Worm (Caenorhabditis elegans) whole organism, L3 larva: ENCODE data around the gene ZK470.6.

Source experiments
- ZK546.5 ChIP-seq: sonication (generic microtip); optimal IDR thresholded peaks from 2 replicates; lab custom pipeline; 2017; ENCODE audit warnings: missing biosample characterization, missing genetic modification characterization
- aly-2 ChIP-seq: fragments of 150-350 bp; optimal IDR thresholded peaks from 2 replicates; lab custom pipeline; 2014; ENCODE audit warnings: missing biosample characterization, missing genetic modification characterization
- ama-1 ChIP-seq: fragments of 150-350 bp; optimal IDR thresholded peaks from 2 replicates; lab custom pipeline; 2018
- ceh-16 ChIP-seq: sonication (generic microtip); optimal IDR thresholded peaks from 2 replicates; lab custom pipeline; 2017; ENCODE audit warnings: missing biosample characterization, missing genetic modification characterization
- ceh-28 ChIP-seq: fragments of 150-350 bp; optimal IDR thresholded peaks from 2 replicates; lab custom pipeline; 2014; ENCODE audit warnings: missing biosample characterization, missing genetic modification reagents, missing genetic modification characterization
- ceh-82 ChIP-seq: fragments of 150-350 bp; optimal IDR thresholded peaks from 2 replicates; lab custom pipeline; 2014; ENCODE audit warnings: missing biosample characterization, missing genetic modification characterization
- daf-12 ChIP-seq: fragments of 150-350 bp; optimal IDR thresholded peaks from 2 replicates; lab custom pipeline; 2014; ENCODE audit warnings: missing biosample characterization, missing genetic modification reagents, missing genetic modification characterization
- egl-5 ChIP-seq: fragments of 150-350 bp; optimal IDR thresholded peaks from 2 replicates; lab custom pipeline; 2017; ENCODE audit warnings: missing biosample characterization, missing genetic modification reagents, missing genetic modification characterization, inconsistent platforms
- elt-1 ChIP-seq: fragments of 150-350 bp; optimal IDR thresholded peaks from 2 replicates; lab custom pipeline; 2014; ENCODE audit warnings: missing biosample characterization, missing genetic modification characterization
- elt-2 ChIP-seq: sonication (generic microtip); optimal IDR thresholded peaks from 2 replicates; lab custom pipeline; 2016; ENCODE audit warnings: missing genetic modification reagents, mild to moderate bottlenecking, missing genetic modification characterization, missing compliant biosample characterization
- elt-3 ChIP-seq, 3 experiments: fragments of 150-350 bp in 1 of 3; sonication (generic microtip) in 2 of 3; optimal IDR thresholded peaks; 2 replicates in 2 of 3; 4 replicates in 1 of 3; lab custom pipeline; 2014 to 2017; ENCODE audit warnings: missing biosample characterization in 3 of 3, missing genetic modification characterization in 3 of 3
- fkh-10 ChIP-seq: sonication (generic microtip); optimal IDR thresholded peaks from 2 replicates; lab custom pipeline; 2017; ENCODE audit warnings: missing biosample characterization, missing genetic modification reagents, missing genetic modification characterization
- fos-1 ChIP-seq: fragments of 150-350 bp; optimal IDR thresholded peaks from 2 replicates; lab custom pipeline; 2014; ENCODE audit warnings: missing biosample characterization, missing genetic modification characterization
- hmg-11 ChIP-seq: sonication (generic microtip); optimal IDR thresholded peaks from 2 replicates; lab custom pipeline; 2016; ENCODE audit warnings: missing genetic modification characterization, missing compliant biosample characterization
- jun-1 ChIP-seq: fragments of 150-350 bp; optimal IDR thresholded peaks from 2 replicates; lab custom pipeline; 2014; ENCODE audit warnings: missing biosample characterization, missing genetic modification reagents, missing genetic modification characterization
- lin-39 ChIP-seq: fragments of 150-350 bp; optimal IDR thresholded peaks from 2 replicates; lab custom pipeline; 2018; ENCODE audit warnings: missing biosample characterization, missing genetic modification reagents, missing genetic modification characterization
- lsy-12 ChIP-seq: sonication (generic microtip); optimal IDR thresholded peaks from 2 replicates; lab custom pipeline; 2016; ENCODE audit warnings: mild to moderate bottlenecking, missing genetic modification characterization, missing compliant biosample characterization
- mdl-1 ChIP-seq: fragments of 150-350 bp; optimal IDR thresholded peaks from 2 replicates; lab custom pipeline; 2014; ENCODE audit warnings: missing biosample characterization, missing genetic modification characterization
- mml-1 ChIP-seq: fragments of 150-350 bp; sonication (generic microtip); optimal IDR thresholded peaks from 3 replicates; lab custom pipeline; 2014; ENCODE audit warnings: missing biosample characterization, missing genetic modification characterization
- nfya-1 ChIP-seq: sonication (generic microtip); optimal IDR thresholded peaks from 2 replicates; lab custom pipeline; 2017; ENCODE audit warnings: missing genetic modification characterization, mild to moderate bottlenecking, missing compliant biosample characterization, antibody characterized with exemption, moderate library complexity; ENCODE audit not compliant: insufficient read depth
- nhr-12 ChIP-seq: fragments of 150-350 bp; optimal IDR thresholded peaks from 2 replicates; lab custom pipeline; 2014; ENCODE audit warnings: missing biosample characterization, missing genetic modification characterization
- nhr-23 ChIP-seq: fragments of 150-350 bp; optimal IDR thresholded peaks from 2 replicates; lab custom pipeline; 2014; ENCODE audit warnings: missing biosample characterization, missing genetic modification reagents, missing genetic modification characterization
- nhr-237 ChIP-seq: fragments of 150-350 bp; optimal IDR thresholded peaks from 2 replicates; lab custom pipeline; 2014; ENCODE audit warnings: missing biosample characterization, missing genetic modification characterization
- nhr-25 ChIP-seq: sonication (generic microtip); optimal IDR thresholded peaks from 2 replicates; lab custom pipeline; 2017; ENCODE audit warnings: missing biosample characterization, missing genetic modification characterization
- nhr-28 ChIP-seq: fragments of 150-350 bp; optimal IDR thresholded peaks from 2 replicates; lab custom pipeline; 2014; ENCODE audit warnings: missing biosample characterization, missing genetic modification characterization
- nhr-43 ChIP-seq: sonication (generic microtip); optimal IDR thresholded peaks from 2 replicates; lab custom pipeline; 2016; ENCODE audit warnings: mild to moderate bottlenecking, missing genetic modification characterization, missing compliant biosample characterization; ENCODE audit not compliant: poor library complexity, severe bottlenecking
- nhr-67 ChIP-seq: fragments of 150-350 bp; optimal IDR thresholded peaks from 2 replicates; lab custom pipeline; 2014; ENCODE audit warnings: missing biosample characterization, missing genetic modification characterization
- nhr-76 ChIP-seq: fragments of 150-350 bp; sonication (generic microtip); optimal IDR thresholded peaks from 5 replicates; lab custom pipeline; 2014; ENCODE audit warnings: missing biosample characterization, missing genetic modification characterization
- pha-4 ChIP-seq: fragments of 150-350 bp; optimal IDR thresholded peaks from 2 replicates; lab custom pipeline; 2014; ENCODE audit warnings: missing biosample characterization, missing genetic modification reagents, missing genetic modification characterization
- pqm-1 ChIP-seq: fragments of 150-350 bp; optimal IDR thresholded peaks from 2 replicates; lab custom pipeline; 2017; ENCODE audit warnings: missing biosample characterization, missing genetic modification characterization, inconsistent platforms
- skn-1 ChIP-seq: fragments of 150-350 bp; optimal IDR thresholded peaks from 2 replicates; lab custom pipeline; 2014; ENCODE audit warnings: missing biosample characterization, missing genetic modification characterization
- snpc-4 ChIP-seq: fragments of 150-350 bp; optimal IDR thresholded peaks from 2 replicates; lab custom pipeline; 2014; ENCODE audit warnings: missing biosample characterization, missing genetic modification characterization
- tbx-2 ChIP-seq: sonication (generic microtip); optimal IDR thresholded peaks from 2 replicates; lab custom pipeline; 2016; ENCODE audit warnings: mild to moderate bottlenecking, missing genetic modification characterization, missing compliant biosample characterization
- unc-39 ChIP-seq: sonication (generic microtip); optimal IDR thresholded peaks from 4 replicates; lab custom pipeline; 2017; ENCODE audit warnings: missing biosample characterization, missing genetic modification characterization
- zag-1 ChIP-seq: fragments of 150-350 bp; optimal IDR thresholded peaks from 2 replicates; lab custom pipeline; 2014; ENCODE audit warnings: missing biosample characterization, missing genetic modification characterization
- ztf-11 ChIP-seq: fragments of 150-350 bp; optimal IDR thresholded peaks from 2 replicates; lab custom pipeline; 2014; ENCODE audit warnings: missing biosample characterization, missing genetic modification characterization
- ztf-4 ChIP-seq: fragments of 150-350 bp; optimal IDR thresholded peaks from 2 replicates; lab custom pipeline; 2014; ENCODE audit warnings: missing biosample characterization, missing genetic modification characterization

The ZK470.6 gene

ce11 chrX:4148449-4149031, 28.8 kb downstream of the ZK470.6 start:
- TF ChIP-seq nhr-43 (peak; percentile 16), elt-2 (tag; lab: Kevin White, UChicago) (no peak)

ce11 chrX:4147600-4148448, 29.5 kb downstream of the ZK470.6 start:
- peak; percentile 1 for TF ChIP-seq elt-2 (tag; lab: Kevin White, UChicago)
- TF ChIP-seq ztf-4 (tag; lab: Kevin White, UChicago): peak; percentile 92
- TF ChIP-seq nfya-1 (tag; lab: Kevin White, UChicago): peak; percentile 67
- peak; percentile 89 for TF ChIP-seq nhr-25 (tag; lab: Kevin White, UChicago)
- peak; percentile 55 for TF ChIP-seq nhr-23 (tag; lab: Kevin White, UChicago)
- TF ChIP-seq nhr-43: peak; percentile 54
- TF ChIP-seq lsy-12 (tag; lab: Kevin White, UChicago): peak; percentile 23
- TF ChIP-seq ceh-28 (tag; lab: Kevin White, UChicago): no peak
- TF ChIP-seq ceh-16 (tag; lab: Kevin White, UChicago): no peak
- TF ChIP-seq zag-1 (tag; lab: Kevin White, UChicago): no peak
- peak; percentile 38 for TF ChIP-seq pha-4 (tag; lab: Kevin White, UChicago)
- peak; percentile 28 for TF ChIP-seq aly-2 (tag; lab: Kevin White, UChicago)
- peak; percentile 97 for TF ChIP-seq ama-1 (lab: Kevin White, UChicago)
- TF ChIP-seq ZK546.5 (tag; lab: Kevin White, UChicago): no peak
- TF ChIP-seq elt-3 (tag; optimal IDR thresholded peaks at IDR 0.05; lab: Kevin White, UChicago): peak in 1 of 3 experiments; percentile 69
- peak; percentile 19 for TF ChIP-seq tbx-2 (tag; lab: Kevin White, UChicago)

- TF ChIP-seq skn-1 (tag; lab: Kevin White, UChicago) (no peak), nhr-43 (peak; percentile 73), jun-1 (no peak), lsy-12 (tag; lab: Kevin White, UChicago) (peak; percentile 24), snpc-4 (no peak), aly-2 (tag; lab: Kevin White, UChicago) (no peak), nhr-12 (tag; lab: Kevin White, UChicago) (no peak), ama-1 (lab: Kevin White, UChicago) (peak; percentile 79), nhr-25 (tag; lab: Kevin White, UChicago) (peak; percentile 16)
Measured at ce11 chrX:4146798-4147543, 30.3 kb downstream of the ZK470.6 start.

ce11 chrX:4146046-4146445, 31.2 kb downstream of the ZK470.6 start:
- TF ChIP-seq lin-39: no peak
- no peak for TF ChIP-seq fos-1 (tag; lab: Kevin White, UChicago)
- peak; percentile 62 for TF ChIP-seq ama-1 (lab: Kevin White, UChicago)
- no peak for TF ChIP-seq nhr-76
- TF ChIP-seq mml-1 (tag; lab: Kevin White, UChicago): peak; percentile 59
- no peak for TF ChIP-seq fkh-10 (GFP tag; lab: Kevin White, UChicago)
- no peak for TF ChIP-seq zag-1 (tag; lab: Kevin White, UChicago)
- TF ChIP-seq nhr-43: peak; percentile 42
- TF ChIP-seq ceh-16 (tag; lab: Kevin White, UChicago): no peak
- TF ChIP-seq nhr-23 (tag; lab: Kevin White, UChicago): peak; percentile 44

- no peak for TF ChIP-seq ztf-11 (tag; lab: Kevin White, UChicago)
- TF ChIP-seq nfya-1 (tag; lab: Kevin White, UChicago): peak; percentile 57
- TF ChIP-seq fos-1 (tag; lab: Kevin White, UChicago): peak; percentile 71
- TF ChIP-seq lin-39: peak; percentile 84
- TF ChIP-seq unc-39 (tag; lab: Kevin White, UChicago): no peak
- TF ChIP-seq nhr-76: no peak
- TF ChIP-seq nhr-28: no peak
- no peak for TF ChIP-seq nhr-67 (tag; lab: Kevin White, UChicago)
- peak; percentile 27 for TF ChIP-seq pqm-1 (tag; lab: Kevin White, UChicago)
- TF ChIP-seq nhr-237: no peak
- no peak for TF ChIP-seq ceh-16 (tag; lab: Kevin White, UChicago)
- TF ChIP-seq mdl-1: peak; percentile 88
- peak; percentile 86 for TF ChIP-seq ama-1 (lab: Kevin White, UChicago)
- TF ChIP-seq egl-5 (tag; lab: Kevin White, UChicago): peak; percentile 24
- peak; percentile 8 for TF ChIP-seq ceh-82
- peak; percentile 36 for TF ChIP-seq tbx-2 (tag; lab: Kevin White, UChicago)
- no peak for TF ChIP-seq zag-1 (tag; lab: Kevin White, UChicago)
- no peak for TF ChIP-seq aly-2 (tag; lab: Kevin White, UChicago)
- no peak for TF ChIP-seq elt-1 (tag; lab: Kevin White, UChicago)
- TF ChIP-seq ZK546.5 (tag; lab: Kevin White, UChicago): no peak
- peak; percentile 50 for TF ChIP-seq nhr-25 (tag; lab: Kevin White, UChicago)
- TF ChIP-seq daf-12 (tag; lab: Kevin White, UChicago): no peak
- TF ChIP-seq hmg-11: peak; percentile 50
Measured at ce11 chrX:4145051-4145826, 32.1 kb downstream of the ZK470.6 start.
